Worm (Caenorhabditis elegans) whole organism, midembryonic: Measurements from ENCODE around the gene F54E4.4.

ENCODE experiments used
- T22C8.4 ChIP-seq: fragments of 200-800 bp; sonication (Bioruptor generic); IDR thresholded peaks from 2 replicates; pipeline ENCODE4 v1.3.6; 2022; ENCODE audit warnings: missing genetic modification characterization, missing compliant biosample characterization
- cog-1 ChIP-seq: sonication (generic microtip); optimal IDR thresholded peaks from 2 replicates; lab custom pipeline; 2016; ENCODE audit warnings: missing genetic modification characterization, missing compliant biosample characterization
- flt-1 ChIP-seq: fragments of 200-800 bp; sonication (Bioruptor generic); IDR thresholded peaks from 2 replicates; pipeline ENCODE4 v1.3.6; 2022; ENCODE audit warnings: missing genetic modification characterization, missing compliant biosample characterization
- klf-2 ChIP-seq: fragments of 200-800 bp; sonication (Bioruptor generic); conservative IDR thresholded peaks from 2 replicates; pipeline ENCODE4 v1.3.6; 2022; ENCODE audit warnings: missing genetic modification reagents, missing genetic modification characterization, missing compliant biosample characterization
- med-1 ChIP-seq: sonication (generic microtip); optimal IDR thresholded peaks from 2 replicates; lab custom pipeline; 2017; ENCODE audit warnings: missing genetic modification characterization, mild to moderate bottlenecking, missing compliant biosample characterization, antibody characterized with exemption, missing genetic modification reagents; ENCODE audit not compliant: insufficient read depth
- ref-1 ChIP-seq: fragments of 200-800 bp; sonication (Bioruptor generic); conservative IDR thresholded peaks from 2 replicates; pipeline ENCODE4 v1.3.6; 2022; ENCODE audit warnings: missing genetic modification reagents, missing genetic modification characterization, missing compliant biosample characterization
- tab-1 ChIP-seq: fragments of 200-800 bp; sonication (Bioruptor generic); IDR thresholded peaks from 2 replicates; pipeline ENCODE4 v1.3.6; 2022; ENCODE audit warnings: missing genetic modification characterization, missing compliant biosample characterization
- ztf-23 ChIP-seq: fragments of 200-800 bp; sonication (Bioruptor generic); IDR thresholded peaks from 2 replicates; pipeline ENCODE4 v1.3.6; 2022; ENCODE audit warnings: missing genetic modification reagents, missing genetic modification characterization, missing compliant biosample characterization
- ztf-29 ChIP-seq: fragments of 200-800 bp; sonication (Bioruptor generic); IDR thresholded peaks from 2 replicates; pipeline ENCODE4 v1.3.6; 2022; ENCODE audit warnings: missing genetic modification reagents, missing genetic modification characterization, missing compliant biosample characterization

Gene F54E4.4

ce11 chrX:14636712-14637111, 8.6 kb downstream of the F54E4.4 start:
- TF ChIP-seq ztf-23 (GFP tag; lab: Robert Waterston, UW): no peak
- no peak for TF ChIP-seq cog-1 (tag; lab: Kevin White, UChicago)
- no peak for TF ChIP-seq med-1
- no peak for TF ChIP-seq ref-1 (GFP tag; lab: Robert Waterston, UW)
- TF ChIP-seq ztf-29 (GFP tag; lab: Robert Waterston, UW): no peak
- TF ChIP-seq T22C8.4: no peak
- TF ChIP-seq klf-2: no peak
- TF ChIP-seq tab-1 (GFP tag; lab: Robert Waterston, UW): peak; percentile 67
- peak; percentile 36; the same call in 1 of the 2 replicates for TF ChIP-seq flt-1 (GFP tag; lab: Robert Waterston, UW)

- TF ChIP-seq cog-1 (tag; lab: Kevin White, UChicago) (no peak), T22C8.4 (no peak), flt-1 (GFP tag; lab: Robert Waterston, UW) (no peak), ztf-29 (GFP tag; lab: Robert Waterston, UW) (no peak), ref-1 (GFP tag; lab: Robert Waterston, UW) (no peak), tab-1 (GFP tag; lab: Robert Waterston, UW) (no peak), ztf-23 (GFP tag; lab: Robert Waterston, UW) (no peak), klf-2 (no peak), med-1 (no peak)
These were observed 9.1 kb downstream of the F54E4.4 start, which contains the start of gene F54E4.3 for ce11 chrX:14636157-14636556. F54E4.3 (minus strand) TSS chrX:14636421.

ce11 chrX:14633679-14634078, 11.6 kb downstream of the F54E4.4 start:
- TF ChIP-seq ztf-29 (GFP tag; lab: Robert Waterston, UW) (no peak), flt-1 (GFP tag; lab: Robert Waterston, UW) (no peak), med-1 (no peak), tab-1 (GFP tag; lab: Robert Waterston, UW) (no peak), klf-2 (no peak), ztf-23 (GFP tag; lab: Robert Waterston, UW) (no peak), T22C8.4 (no peak), ref-1 (GFP tag; lab: Robert Waterston, UW) (no peak), cog-1 (tag; lab: Kevin White, UChicago) (no peak)

ce11 chrX:14628816-14629215, 16.5 kb downstream of the F54E4.4 start, which contains the start of gene F54E4.2:
F54E4.2 (minus strand) TSS chrX:14628916.
- no peak for TF ChIP-seq ztf-23 (GFP tag; lab: Robert Waterston, UW)
- TF ChIP-seq ref-1 (GFP tag; lab: Robert Waterston, UW): no peak
- no peak for TF ChIP-seq klf-2
- TF ChIP-seq flt-1 (GFP tag; lab: Robert Waterston, UW): no peak
- no peak for TF ChIP-seq cog-1 (tag; lab: Kevin White, UChicago)
- no peak for TF ChIP-seq tab-1 (GFP tag; lab: Robert Waterston, UW)
- TF ChIP-seq ztf-29 (GFP tag; lab: Robert Waterston, UW): no peak
- no peak for TF ChIP-seq med-1
- TF ChIP-seq T22C8.4: no peak

- no peak for TF ChIP-seq ztf-23 (GFP tag; lab: Robert Waterston, UW)
- TF ChIP-seq flt-1 (GFP tag; lab: Robert Waterston, UW): no peak
- no peak for TF ChIP-seq cog-1 (tag; lab: Kevin White, UChicago)
- TF ChIP-seq T22C8.4: no peak
- no peak for TF ChIP-seq tab-1 (GFP tag; lab: Robert Waterston, UW)
- no peak for TF ChIP-seq ref-1 (GFP tag; lab: Robert Waterston, UW)
- TF ChIP-seq klf-2: no peak
These were observed 24.1 kb downstream of the F54E4.4 start for ce11 chrX:14621207-14621606.

ce11 chrX:14611074-14611473, 34.2 kb downstream of the F54E4.4 start, which contains the start of gene rbc-1:
rbc-1 (plus strand) TSS chrX:14611374.
- TF ChIP-seq ztf-29 (GFP tag; lab: Robert Waterston, UW) (no peak), tab-1 (GFP tag; lab: Robert Waterston, UW) (no peak), flt-1 (GFP tag; lab: Robert Waterston, UW) (no peak), T22C8.4 (no peak), klf-2 (no peak), med-1 (no peak)

- TF ChIP-seq cog-1 (tag; lab: Kevin White, UChicago): no peak
- peak; percentile 54; the same call in 1 of the 2 replicates for TF ChIP-seq flt-1 (GFP tag; lab: Robert Waterston, UW)
- TF ChIP-seq klf-2: no peak
- 0 out of 2 replicates have a peak, but pooled peaks have one; percentile 9 for TF ChIP-seq T22C8.4
- no peak for TF ChIP-seq ztf-29 (GFP tag; lab: Robert Waterston, UW)
- no peak for TF ChIP-seq tab-1 (GFP tag; lab: Robert Waterston, UW)
- no peak for TF ChIP-seq med-1
- peak; percentile 12; the same call in 1 of the 2 replicates for TF ChIP-seq ztf-23 (GFP tag; lab: Robert Waterston, UW)
These were observed 35.1 kb downstream of the F54E4.4 start for ce11 chrX:14610093-14610763.

- TF ChIP-seq med-1 (no peak), ref-1 (GFP tag; lab: Robert Waterston, UW) (no peak), klf-2 (no peak), cog-1 (tag; lab: Kevin White, UChicago) (no peak), tab-1 (GFP tag; lab: Robert Waterston, UW) (no peak), T22C8.4 (no peak), ztf-23 (GFP tag; lab: Robert Waterston, UW) (no peak), flt-1 (GFP tag; lab: Robert Waterston, UW) (no peak), ztf-29 (GFP tag; lab: Robert Waterston, UW) (no peak)
These were observed 37.5 kb downstream of the F54E4.4 start for ce11 chrX:14607770-14608169.

- TF ChIP-seq T22C8.4 (peak; percentile 79), flt-1 (GFP tag; lab: Robert Waterston, UW) (peak; percentile 70; the same call in 1 of the 2 replicates), ref-1 (GFP tag; lab: Robert Waterston, UW) (no peak), cog-1 (tag; lab: Kevin White, UChicago) (peak; percentile 79), tab-1 (GFP tag; lab: Robert Waterston, UW) (no peak), med-1 (no peak), klf-2 (no peak)
These were observed 42.6 kb downstream of the F54E4.4 start, which contains the start of gene eor-2 for ce11 chrX:14602676-14603075. eor-2 (plus strand) TSS chrX:14603017.
